Fruit fly (Drosophila melanogaster): ENCODE results near the gene Pde1c.

Gene Pde1c

DNA sequence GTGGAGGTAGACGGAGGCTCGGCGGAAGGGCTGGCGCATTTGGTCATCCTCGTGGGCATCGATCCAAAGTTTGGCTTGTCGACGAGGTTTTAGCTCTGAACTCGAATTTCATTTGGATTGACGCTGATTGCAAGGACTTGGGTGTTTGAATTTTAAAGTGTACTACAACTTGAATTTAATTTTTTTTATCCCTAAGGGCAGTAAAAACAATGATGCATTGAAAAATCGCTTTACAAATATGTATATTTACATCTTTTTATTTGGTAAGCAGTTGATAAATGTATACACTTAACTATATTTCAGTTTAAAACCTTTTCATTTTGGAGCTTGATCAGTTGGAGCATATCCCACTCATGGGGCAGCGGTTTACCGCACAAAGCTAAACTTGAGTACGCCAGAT is 136.1 kb downstream of the Pde1c start, which contains the start of gene Tsp33B:
TSS of gene Tsp33B (minus strand) at position 101 of the 400 bp plus-strand sequence.
- no peak for TF ChIP-seq CG10631 (GFP tag; optimal IDR thresholded peaks at IDR 0.05)
- no peak for TF ChIP-seq CG6808 (GFP tag; optimal IDR thresholded peaks at IDR 0.05)
- TF ChIP-seq Sox14 (GFP tag; optimal IDR thresholded peaks at IDR 0.05) = no peak
- TF ChIP-seq Hr38 (GFP tag; optimal IDR thresholded peaks at IDR 0.05) = no peak
- no peak for TF ChIP-seq CG9139 (GFP tag; optimal IDR thresholded peaks at IDR 0.05)
- no peak for TF ChIP-seq lz (GFP tag; optimal IDR thresholded peaks at IDR 0.05)

- TF ChIP-seq Blimp-1 (GFP tag; optimal IDR thresholded peaks at IDR 0.05) = no peak
- TF ChIP-seq pdm3 (GFP tag; optimal IDR thresholded peaks at IDR 0.05) = no peak
- TF ChIP-seq Gug (GFP tag; IDR thresholded peaks at IDR 0.05) = no peak
- no peak for TF ChIP-seq CG6792 (GFP tag; optimal IDR thresholded peaks at IDR 0.05)
- TF ChIP-seq Ets21C (GFP tag; optimal IDR thresholded peaks at IDR 0.05) = no peak
- TF ChIP-seq ss (GFP tag; optimal IDR thresholded peaks at IDR 0.05) = no peak
- TF ChIP-seq topi (GFP tag; optimal IDR thresholded peaks at IDR 0.05) = no peak
- TF ChIP-seq achi (GFP tag; optimal IDR thresholded peaks at IDR 0.05) = no peak
- TF ChIP-seq CG6808 (GFP tag; optimal IDR thresholded peaks at IDR 0.05) = no peak
Measured at dm6 chr2L:11789690-11790089, 138.7 kb downstream of the Pde1c start, which contains the start of gene CG14932. Gene CG14932, plus strand, starts transcription at chr2L:11789919.

DNA sequence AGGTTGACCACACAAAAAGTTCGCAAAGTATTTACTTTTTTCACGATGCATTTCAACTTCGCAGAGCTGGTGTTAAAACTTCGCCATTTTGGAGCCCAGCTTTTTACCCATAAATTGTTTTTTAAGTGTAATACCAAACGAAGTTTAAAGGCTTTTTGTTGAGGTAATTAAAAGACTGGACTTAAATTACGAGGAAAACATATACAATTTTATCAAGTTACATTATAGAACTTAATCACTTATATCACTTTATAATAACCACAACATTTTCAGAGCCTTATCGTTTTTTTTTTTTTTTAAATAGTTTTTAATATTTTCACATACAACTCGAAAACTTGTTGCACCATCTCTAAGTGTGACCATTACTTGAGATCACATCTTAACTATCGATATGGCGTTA is 140.3 kb downstream of the Pde1c start, which contains the start of gene CG14931:
TSS of gene CG14931 (plus strand) at position 301 of the 400 bp plus-strand sequence.
- TF ChIP-seq Smox (GFP tag; optimal IDR thresholded peaks at IDR 0.05) = no peak
- TF ChIP-seq CG7368 (GFP tag; optimal IDR thresholded peaks at IDR 0.05) = no peak
- no peak for TF ChIP-seq fd59A (GFP tag; optimal IDR thresholded peaks at IDR 0.05)
- TF ChIP-seq CG8119 (GFP tag; IDR thresholded peaks at IDR 0.05) = no peak

Data from whole organism, prepupa.